Fruit fly (Drosophila melanogaster): ENCODE data around the gene Osi21.
A peak's percentile ranks its signal among the peaks of the same experiment; 100 is the strongest.

DNA sequence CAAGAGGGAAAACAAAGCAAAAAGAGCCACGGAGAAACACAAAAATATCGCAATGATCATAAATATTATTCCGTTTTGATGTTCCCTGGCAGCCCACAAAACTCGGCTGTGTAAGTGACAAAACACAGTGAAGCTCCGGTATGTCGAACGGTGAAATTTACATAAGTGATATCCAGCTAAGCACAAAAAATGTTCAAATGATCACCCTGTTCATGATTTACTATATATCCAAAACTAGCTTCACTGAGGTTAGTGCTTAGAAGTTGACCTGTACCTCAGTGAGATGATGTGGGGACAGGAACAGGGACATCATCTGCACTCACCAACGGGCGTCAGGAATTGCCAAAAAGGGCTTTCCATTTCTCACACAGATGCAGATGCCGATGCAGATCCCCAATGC, 20.6 kb upstream of the Osi21 start:
- no peak for TF ChIP-seq CG10348 (GFP tag; IDR thresholded peaks at IDR 0.05)
- TF ChIP-seq Pif1B (GFP tag; optimal IDR thresholded peaks at IDR 0.05) = peak; percentile 25
- no peak for TF ChIP-seq EcR (GFP tag; optimal IDR thresholded peaks at IDR 0.05)
- no peak for TF ChIP-seq CG32121 (GFP tag; IDR thresholded peaks at IDR 0.05)
- no peak for TF ChIP-seq CG34367 (tag; optimal IDR thresholded peaks at IDR 0.05)
- no peak for TF ChIP-seq CG8159 (tag; optimal IDR thresholded peaks at IDR 0.05)
- peak; percentile 48 for TF ChIP-seq CG15710 (tag; optimal IDR thresholded peaks at IDR 0.05)
- no peak for TF ChIP-seq Ets98B (GFP tag; IDR thresholded peaks at IDR 0.05)
- no peak for TF ChIP-seq CG17806 (tag; optimal IDR thresholded peaks at IDR 0.05)
- TF ChIP-seq rn (GFP tag; IDR thresholded peaks at IDR 0.05) = no peak
- TF ChIP-seq CG14655 (GFP tag; optimal IDR thresholded peaks at IDR 0.05) = no peak
- no peak for TF ChIP-seq CG12605 (GFP tag; IDR thresholded peaks at IDR 0.05)

Measured in whole organism, pupa.